Worm (Caenorhabditis elegans) whole organism, L3 larva: ENCODE results near the gene C27H5.12.

Source experiments
- R02D3.7 ChIP-seq: fragments of 150-350 bp; optimal IDR thresholded peaks from 2 replicates; lab custom pipeline; 2014; ENCODE audit warnings: missing biosample characterization, missing genetic modification characterization
- aly-2 ChIP-seq: fragments of 150-350 bp; optimal IDR thresholded peaks from 2 replicates; lab custom pipeline; 2014; ENCODE audit warnings: missing biosample characterization, missing genetic modification characterization
- ama-1 ChIP-seq: fragments of 150-350 bp; optimal IDR thresholded peaks from 2 replicates; lab custom pipeline; 2018
- ceh-16 ChIP-seq: sonication (generic microtip); optimal IDR thresholded peaks from 2 replicates; lab custom pipeline; 2017; ENCODE audit warnings: missing biosample characterization, missing genetic modification characterization
- ceh-82 ChIP-seq: fragments of 150-350 bp; optimal IDR thresholded peaks from 2 replicates; lab custom pipeline; 2014; ENCODE audit warnings: missing biosample characterization, missing genetic modification characterization
- ceh-9 ChIP-seq: sonication (generic microtip); optimal IDR thresholded peaks from 2 replicates; lab custom pipeline; 2018; ENCODE audit warnings: missing biosample characterization, missing genetic modification characterization
- daf-12 ChIP-seq: fragments of 150-350 bp; optimal IDR thresholded peaks from 2 replicates; lab custom pipeline; 2014; ENCODE audit warnings: missing biosample characterization, missing genetic modification reagents, missing genetic modification characterization
- egl-27 ChIP-seq: sonication (generic microtip); optimal IDR thresholded peaks from 4 replicates; lab custom pipeline; 2017; ENCODE audit warnings: missing biosample characterization, missing genetic modification reagents, missing genetic modification characterization
- elt-2 ChIP-seq: sonication (generic microtip); optimal IDR thresholded peaks from 2 replicates; lab custom pipeline; 2016; ENCODE audit warnings: missing genetic modification reagents, mild to moderate bottlenecking, missing genetic modification characterization, missing compliant biosample characterization
- elt-3 ChIP-seq, 3 experiments: fragments of 150-350 bp in 1 of 3; sonication (generic microtip) in 2 of 3; optimal IDR thresholded peaks; 2 replicates in 2 of 3; 4 replicates in 1 of 3; lab custom pipeline; 2014 to 2017; ENCODE audit warnings: missing biosample characterization in 3 of 3, missing genetic modification characterization in 3 of 3
- eor-1 ChIP-seq, 2 experiments: fragments of 150-350 bp; optimal IDR thresholded peaks; 2 replicates each; lab custom pipeline; 2014 to 2018; ENCODE audit warnings: missing biosample characterization in 2 of 2, missing genetic modification characterization in 2 of 2
- fos-1 ChIP-seq: fragments of 150-350 bp; optimal IDR thresholded peaks from 2 replicates; lab custom pipeline; 2014; ENCODE audit warnings: missing biosample characterization, missing genetic modification characterization
- hmg-11 ChIP-seq: sonication (generic microtip); optimal IDR thresholded peaks from 2 replicates; lab custom pipeline; 2016; ENCODE audit warnings: missing genetic modification characterization, missing compliant biosample characterization
- lin-15B ChIP-seq: fragments of 150-350 bp; optimal IDR thresholded peaks from 2 replicates; lab custom pipeline; 2014; ENCODE audit warnings: missing biosample characterization, missing genetic modification characterization
- lsy-12 ChIP-seq: sonication (generic microtip); optimal IDR thresholded peaks from 2 replicates; lab custom pipeline; 2016; ENCODE audit warnings: mild to moderate bottlenecking, missing genetic modification characterization, missing compliant biosample characterization
- mdl-1 ChIP-seq: fragments of 150-350 bp; optimal IDR thresholded peaks from 2 replicates; lab custom pipeline; 2014; ENCODE audit warnings: missing biosample characterization, missing genetic modification characterization
- mml-1 ChIP-seq: fragments of 150-350 bp; sonication (generic microtip); optimal IDR thresholded peaks from 3 replicates; lab custom pipeline; 2014; ENCODE audit warnings: missing biosample characterization, missing genetic modification characterization
- nfya-1 ChIP-seq: sonication (generic microtip); optimal IDR thresholded peaks from 2 replicates; lab custom pipeline; 2017; ENCODE audit warnings: missing genetic modification characterization, mild to moderate bottlenecking, missing compliant biosample characterization, antibody characterized with exemption, moderate library complexity; ENCODE audit not compliant: insufficient read depth
- nhr-12 ChIP-seq: fragments of 150-350 bp; optimal IDR thresholded peaks from 2 replicates; lab custom pipeline; 2014; ENCODE audit warnings: missing biosample characterization, missing genetic modification characterization
- nhr-23 ChIP-seq: fragments of 150-350 bp; optimal IDR thresholded peaks from 2 replicates; lab custom pipeline; 2014; ENCODE audit warnings: missing biosample characterization, missing genetic modification reagents, missing genetic modification characterization
- nhr-237 ChIP-seq: fragments of 150-350 bp; optimal IDR thresholded peaks from 2 replicates; lab custom pipeline; 2014; ENCODE audit warnings: missing biosample characterization, missing genetic modification characterization
- nhr-43 ChIP-seq: sonication (generic microtip); optimal IDR thresholded peaks from 2 replicates; lab custom pipeline; 2016; ENCODE audit warnings: mild to moderate bottlenecking, missing genetic modification characterization, missing compliant biosample characterization; ENCODE audit not compliant: poor library complexity, severe bottlenecking
- nhr-67 ChIP-seq: fragments of 150-350 bp; optimal IDR thresholded peaks from 2 replicates; lab custom pipeline; 2014; ENCODE audit warnings: missing biosample characterization, missing genetic modification characterization
- nhr-76 ChIP-seq: fragments of 150-350 bp; sonication (generic microtip); optimal IDR thresholded peaks from 5 replicates; lab custom pipeline; 2014; ENCODE audit warnings: missing biosample characterization, missing genetic modification characterization
- pha-4 ChIP-seq: fragments of 150-350 bp; optimal IDR thresholded peaks from 2 replicates; lab custom pipeline; 2014; ENCODE audit warnings: missing biosample characterization, missing genetic modification reagents, missing genetic modification characterization
- pqm-1 ChIP-seq: fragments of 150-350 bp; optimal IDR thresholded peaks from 2 replicates; lab custom pipeline; 2017; ENCODE audit warnings: missing biosample characterization, missing genetic modification characterization, inconsistent platforms
- sea-2 ChIP-seq: fragments of 150-350 bp; sonication (generic microtip); optimal IDR thresholded peaks from 4 replicates; lab custom pipeline; 2014; ENCODE audit warnings: missing biosample characterization, missing genetic modification reagents, missing genetic modification characterization
- skn-1 ChIP-seq: fragments of 150-350 bp; optimal IDR thresholded peaks from 2 replicates; lab custom pipeline; 2014; ENCODE audit warnings: missing biosample characterization, missing genetic modification characterization
- snpc-4 ChIP-seq: fragments of 150-350 bp; optimal IDR thresholded peaks from 2 replicates; lab custom pipeline; 2014; ENCODE audit warnings: missing biosample characterization, missing genetic modification characterization
- tbx-2 ChIP-seq: sonication (generic microtip); optimal IDR thresholded peaks from 2 replicates; lab custom pipeline; 2016; ENCODE audit warnings: mild to moderate bottlenecking, missing genetic modification characterization, missing compliant biosample characterization
- unc-39 ChIP-seq: sonication (generic microtip); optimal IDR thresholded peaks from 4 replicates; lab custom pipeline; 2017; ENCODE audit warnings: missing biosample characterization, missing genetic modification characterization
- unc-62 ChIP-seq: fragments of 150-350 bp; sonication (generic microtip); optimal IDR thresholded peaks from 4 replicates; lab custom pipeline; 2014; ENCODE audit warnings: missing biosample characterization, missing genetic modification reagents, missing genetic modification characterization
- zag-1 ChIP-seq: fragments of 150-350 bp; optimal IDR thresholded peaks from 2 replicates; lab custom pipeline; 2014; ENCODE audit warnings: missing biosample characterization, missing genetic modification characterization
- ztf-11 ChIP-seq: fragments of 150-350 bp; optimal IDR thresholded peaks from 2 replicates; lab custom pipeline; 2014; ENCODE audit warnings: missing biosample characterization, missing genetic modification characterization

C27H5.12 gene

DNA sequence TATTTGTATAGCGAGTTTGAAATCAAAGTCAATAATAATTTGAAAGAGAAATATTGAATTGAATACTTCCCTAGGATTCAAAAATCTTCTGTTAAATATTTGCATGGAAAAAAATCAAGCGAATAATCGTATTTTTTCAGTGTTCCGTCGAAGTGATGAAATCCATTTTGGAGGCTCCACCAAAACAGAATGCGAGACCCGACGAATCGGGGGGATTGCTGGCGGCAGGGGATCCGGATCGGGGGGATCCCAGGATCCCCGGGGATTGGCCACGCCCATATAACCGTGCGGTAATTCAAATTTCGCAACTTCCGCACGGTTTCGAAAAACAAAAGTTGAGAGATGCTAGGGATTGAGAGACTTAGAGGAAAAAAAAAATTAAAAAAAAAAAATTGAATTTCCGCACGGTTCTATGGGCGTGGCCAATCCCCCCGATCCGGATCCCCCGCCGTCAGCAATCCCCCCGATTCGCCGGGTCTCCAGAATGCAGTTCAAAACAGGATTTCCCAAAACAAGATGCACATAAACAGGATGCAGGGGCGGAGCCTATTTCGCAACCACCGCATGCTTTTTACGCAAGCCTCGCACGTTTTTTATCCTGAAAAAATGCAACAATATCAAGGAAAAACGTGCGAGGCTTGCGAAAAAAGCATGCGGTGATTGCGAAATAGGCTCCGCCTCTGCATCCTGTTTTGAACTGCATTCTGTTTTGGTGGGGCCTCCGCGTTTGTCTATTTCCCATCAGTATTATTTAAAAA lies 38.6 kb downstream of the C27H5.12 start, which contains the start of gene F10E7.11:
TSS of gene F10E7.11 (minus strand) at position 232 of the 758 bp plus-strand sequence.
- TF ChIP-seq eor-1 (tag; optimal IDR thresholded peaks at IDR 0.05; lab: Kevin White, UChicago) = no peak
- TF ChIP-seq hmg-11 (tag; lab: Kevin White, UChicago) = no peak
- no peak for TF ChIP-seq ztf-11 (tag; lab: Kevin White, UChicago)
- no peak for TF ChIP-seq nhr-67
- TF ChIP-seq pqm-1 (tag; lab: Kevin White, UChicago) = no peak
- TF ChIP-seq lin-15B (tag; lab: Kevin White, UChicago) = peak; percentile 2
- no peak for TF ChIP-seq nhr-237 (tag; lab: Kevin White, UChicago)
- no peak for TF ChIP-seq zag-1 (tag; lab: Kevin White, UChicago)
- no peak for TF ChIP-seq mml-1
- no peak for TF ChIP-seq nhr-43 (tag; lab: Kevin White, UChicago)
- no peak for TF ChIP-seq nhr-12 (tag; lab: Kevin White, UChicago)
- no peak for TF ChIP-seq ama-1
- no peak for TF ChIP-seq ceh-16 (tag; lab: Kevin White, UChicago)
- no peak for TF ChIP-seq aly-2
- TF ChIP-seq lsy-12 = no peak
- no peak for TF ChIP-seq nhr-76 (tag; lab: Kevin White, UChicago)
- peak; percentile 11 for TF ChIP-seq nfya-1 (tag; lab: Kevin White, UChicago)

DNA sequence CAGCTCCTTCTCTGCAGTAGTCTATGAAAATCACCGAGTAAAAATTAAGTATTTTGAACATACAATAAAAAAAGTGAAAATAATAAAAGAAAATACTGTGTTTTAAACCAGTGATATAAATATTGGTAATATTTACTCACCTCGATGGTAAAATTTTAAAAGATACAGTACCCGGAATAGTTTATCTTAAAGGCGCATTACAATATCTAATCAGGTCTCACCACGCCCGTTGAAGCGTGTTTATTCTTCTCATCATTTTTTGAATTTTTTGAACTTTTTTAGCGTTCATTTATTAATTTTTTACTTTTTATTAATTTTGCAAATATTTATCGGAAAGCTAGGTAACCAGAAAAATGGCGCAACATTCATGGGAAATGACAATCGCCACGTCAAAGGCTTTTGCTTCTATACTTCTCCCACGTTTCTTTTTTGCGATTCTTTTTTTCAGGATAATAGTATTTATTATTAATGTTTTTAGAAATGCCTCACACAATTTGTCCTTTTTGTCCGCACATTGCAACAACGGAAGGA lies 39.6 kb downstream of the C27H5.12 start, which contains the start of gene F10E7.2:
TSS of gene F10E7.2 (plus strand) at position 481 of the 531 bp plus-strand sequence.
- no peak for TF ChIP-seq elt-3 (tag; optimal IDR thresholded peaks at IDR 0.05; lab: Kevin White, UChicago)
- no peak for TF ChIP-seq nhr-23 (tag; lab: Kevin White, UChicago)
- TF ChIP-seq unc-39 (tag; lab: Kevin White, UChicago) = no peak
- no peak for TF ChIP-seq nhr-12 (tag; lab: Kevin White, UChicago)
- TF ChIP-seq ceh-9 (tag; lab: Kevin White, UChicago) = no peak
- no peak for TF ChIP-seq lin-15B (tag; lab: Kevin White, UChicago)
- no peak for TF ChIP-seq ama-1
- TF ChIP-seq lsy-12 = no peak
- TF ChIP-seq unc-62 (GFP tag; lab: Kevin White, UChicago) = no peak
- TF ChIP-seq daf-12 = no peak

DNA sequence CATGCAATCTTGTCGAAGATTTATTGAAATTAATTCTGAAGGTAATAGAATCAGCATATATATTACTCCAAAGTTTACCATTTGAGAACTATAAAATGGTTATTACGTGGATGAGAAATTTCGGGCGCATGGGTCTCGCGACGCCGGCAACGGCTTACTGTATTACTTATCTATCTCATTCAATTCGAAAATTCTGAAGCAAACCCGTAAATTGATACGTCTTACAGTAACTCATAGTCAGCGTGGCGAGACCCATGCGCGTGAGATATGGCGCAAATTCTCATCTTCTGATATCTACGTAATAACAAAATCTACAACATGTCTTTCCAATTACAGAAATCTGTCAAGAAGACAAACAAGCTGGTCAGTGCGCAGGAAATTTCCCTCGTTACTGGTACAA lies 41.9 kb downstream of the C27H5.12 start:
- TF ChIP-seq aly-2 = no peak
- no peak for TF ChIP-seq daf-12
- TF ChIP-seq fos-1 = no peak
- no peak for TF ChIP-seq unc-39 (tag; lab: Kevin White, UChicago)
- no peak for TF ChIP-seq nhr-76 (tag; lab: Kevin White, UChicago)
- no peak for TF ChIP-seq egl-27 (tag; lab: Kevin White, UChicago)
- no peak for TF ChIP-seq elt-2 (tag; lab: Kevin White, UChicago)
- TF ChIP-seq lsy-12 = no peak
- TF ChIP-seq elt-3 (tag; optimal IDR thresholded peaks at IDR 0.05; lab: Kevin White, UChicago) = no peak
- no peak for TF ChIP-seq skn-1 (tag; lab: Kevin White, UChicago)
- no peak for TF ChIP-seq R02D3.7 (tag; lab: Kevin White, UChicago)
- TF ChIP-seq ceh-82 = no peak

DNA sequence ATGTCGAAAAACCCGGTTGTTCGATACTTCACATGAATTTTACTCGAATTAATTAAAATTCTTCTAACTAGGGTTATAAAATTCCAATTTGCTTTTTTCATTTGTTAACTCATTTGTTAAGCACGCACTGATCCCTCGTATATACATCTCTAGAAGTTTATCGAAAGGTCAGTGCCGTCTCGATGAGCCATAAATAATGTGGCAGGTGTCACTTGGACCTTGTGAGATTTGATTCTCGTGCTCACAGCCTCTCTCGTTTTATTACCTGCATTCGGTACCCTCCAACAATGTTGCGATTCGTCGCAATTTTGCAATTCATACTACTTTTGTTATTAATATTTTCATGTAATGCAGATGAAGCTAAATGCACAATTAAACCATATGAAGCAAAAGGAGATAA lies 45.1 kb downstream of the C27H5.12 start, which contains the start of gene spon-1:
TSS of gene spon-1 (plus strand) at position 208 of the 400 bp plus-strand sequence.
- no peak for TF ChIP-seq skn-1 (tag; lab: Kevin White, UChicago)
- no peak for TF ChIP-seq pha-4 (tag; lab: Kevin White, UChicago)
- TF ChIP-seq lsy-12 = no peak
- no peak for TF ChIP-seq unc-62 (GFP tag; lab: Kevin White, UChicago)
- TF ChIP-seq mdl-1 (tag; lab: Kevin White, UChicago) = no peak
- TF ChIP-seq mml-1 = no peak
- no peak for TF ChIP-seq elt-2 (tag; lab: Kevin White, UChicago)
- no peak for TF ChIP-seq sea-2 (GFP tag; lab: Kevin White, UChicago)
- no peak for TF ChIP-seq pqm-1 (tag; lab: Kevin White, UChicago)
- TF ChIP-seq elt-3 (tag; optimal IDR thresholded peaks at IDR 0.05; lab: Kevin White, UChicago) = no peak
- TF ChIP-seq fos-1 = no peak
- no peak for TF ChIP-seq nhr-67
- no peak for TF ChIP-seq tbx-2 (tag; lab: Kevin White, UChicago)
- no peak for TF ChIP-seq ceh-82
- TF ChIP-seq snpc-4 = no peak
- TF ChIP-seq nfya-1 (tag; lab: Kevin White, UChicago) = no peak
- no peak for TF ChIP-seq ceh-16 (tag; lab: Kevin White, UChicago)
